Worm (Caenorhabditis elegans): ENCODE measurements around the gene npr-24.

Gene npr-24

ce11 chrX:17475974-17476373 is 10.7 kb downstream of the npr-24 start:
- no peak for TF ChIP-seq elt-1 (tag; optimal IDR thresholded peaks at IDR 0.05; ENCODE audit: borderline replicate concordance, insufficient read depth)
- TF ChIP-seq sem-2 (GFP tag; optimal IDR thresholded peaks at IDR 0.05): no peak

ce11 chrX:17474521-17475170 is 12.0 kb downstream of the npr-24 start, which contains the start of gene tps-1:
tps-1 (minus strand) TSS chrX:17474534.
- TF ChIP-seq cnd-1 (tag; optimal IDR thresholded peaks at IDR 0.05): no peak
- TF ChIP-seq ceh-83 (GFP tag; optimal IDR thresholded peaks at IDR 0.05): no peak
- TF ChIP-seq mep-1 (tag; optimal IDR thresholded peaks at IDR 0.05): no peak
- no peak for TF ChIP-seq ham-2 (GFP tag; optimal IDR thresholded peaks at IDR 0.05)
- TF ChIP-seq drap-1 (GFP tag; optimal IDR thresholded peaks at IDR 0.05): no peak
- no peak for TF ChIP-seq ztf-11 (tag; optimal IDR thresholded peaks at IDR 0.05)

ce11 chrX:17472917-17473316 is 13.7 kb downstream of the npr-24 start:
- no peak for TF ChIP-seq ceh-43 (GFP tag; optimal IDR thresholded peaks at IDR 0.05)
- no peak for TF ChIP-seq elt-1 (tag; optimal IDR thresholded peaks at IDR 0.05; ENCODE audit: borderline replicate concordance, insufficient read depth)
- TF ChIP-seq lin-13 (tag; optimal IDR thresholded peaks at IDR 0.05): no peak
- peak; percentile 76 for TF ChIP-seq hlh-1 (tag; optimal IDR thresholded peaks at IDR 0.05)
- no peak for TF ChIP-seq snpc-4 (tag; optimal IDR thresholded peaks at IDR 0.05)
- TF ChIP-seq cnd-1 (tag; optimal IDR thresholded peaks at IDR 0.05): no peak
- no peak for TF ChIP-seq lsy-2 (tag; optimal IDR thresholded peaks at IDR 0.05)
- TF ChIP-seq sptf-1 (tag; optimal IDR thresholded peaks at IDR 0.05): no peak

ce11 chrX:17471703-17472102 is 14.9 kb downstream of the npr-24 start:
- no peak for TF ChIP-seq unc-120 (tag; optimal IDR thresholded peaks at IDR 0.05; ENCODE audit: poor library complexity, severe bottlenecking)
- TF ChIP-seq ces-1 (GFP tag; optimal IDR thresholded peaks at IDR 0.05): no peak
- no peak for TF ChIP-seq tbx-8 (GFP tag; optimal IDR thresholded peaks at IDR 0.05)
- TF ChIP-seq unc-62 (GFP tag; optimal IDR thresholded peaks at IDR 0.05): no peak
- no peak for TF ChIP-seq nhr-12 (tag; optimal IDR thresholded peaks at IDR 0.05)
- TF ChIP-seq mep-1 (tag; optimal IDR thresholded peaks at IDR 0.05): no peak
- TF ChIP-seq mab-5 (tag; optimal IDR thresholded peaks at IDR 0.05): no peak
- TF ChIP-seq ceh-83 (GFP tag; optimal IDR thresholded peaks at IDR 0.05): no peak
- TF ChIP-seq nhr-237 (tag; optimal IDR thresholded peaks at IDR 0.05): no peak
- TF ChIP-seq sem-2 (GFP tag; optimal IDR thresholded peaks at IDR 0.05): no peak
- no peak for TF ChIP-seq zip-8 (tag; optimal IDR thresholded peaks at IDR 0.05)
- TF ChIP-seq flh-1 (GFP tag; optimal IDR thresholded peaks at IDR 0.05): no peak
- TF ChIP-seq nhr-2 (tag; optimal IDR thresholded peaks at IDR 0.05): no peak
- no peak for TF ChIP-seq ham-2 (GFP tag; optimal IDR thresholded peaks at IDR 0.05)
- TF ChIP-seq unc-39 (tag; optimal IDR thresholded peaks at IDR 0.05): no peak
- no peak for TF ChIP-seq elt-3 (tag; optimal IDR thresholded peaks at IDR 0.05)
- TF ChIP-seq ceh-39 (tag; optimal IDR thresholded peaks at IDR 0.05): no peak

- no peak for TF ChIP-seq lin-13 (tag; optimal IDR thresholded peaks at IDR 0.05)
- TF ChIP-seq nhr-2 (tag; optimal IDR thresholded peaks at IDR 0.05): no peak
- TF ChIP-seq unc-39 (tag; optimal IDR thresholded peaks at IDR 0.05): no peak
- TF ChIP-seq flh-1 (GFP tag; optimal IDR thresholded peaks at IDR 0.05): no peak
- TF ChIP-seq nhr-28 (tag; optimal IDR thresholded peaks at IDR 0.05): no peak
- no peak for TF ChIP-seq ceh-39 (tag; optimal IDR thresholded peaks at IDR 0.05)
- no peak for TF ChIP-seq ces-1 (GFP tag; optimal IDR thresholded peaks at IDR 0.05)
- TF ChIP-seq drap-1 (GFP tag; optimal IDR thresholded peaks at IDR 0.05): no peak
- TF ChIP-seq hlh-1 (tag; optimal IDR thresholded peaks at IDR 0.05): no peak
- TF ChIP-seq ztf-11 (tag; optimal IDR thresholded peaks at IDR 0.05): no peak
- no peak for TF ChIP-seq ceh-43 (GFP tag; optimal IDR thresholded peaks at IDR 0.05)
- TF ChIP-seq elt-1 (tag; optimal IDR thresholded peaks at IDR 0.05; ENCODE audit: borderline replicate concordance, insufficient read depth): no peak
- no peak for TF ChIP-seq ceh-83 (GFP tag; optimal IDR thresholded peaks at IDR 0.05)
These were observed 18.2 kb downstream of the npr-24 start for ce11 chrX:17468483-17468882.

ce11 chrX:17466615-17467014 is 20.0 kb downstream of the npr-24 start, which contains the start of gene ZK54.3:
ZK54.3 (minus strand) TSS chrX:17467005.
- TF ChIP-seq unc-62 (GFP tag; optimal IDR thresholded peaks at IDR 0.05) (no peak), lsy-2 (tag; optimal IDR thresholded peaks at IDR 0.05) (no peak)
